Worm (Caenorhabditis elegans): ENCODE measurements around the gene scl-10.

DNA sequence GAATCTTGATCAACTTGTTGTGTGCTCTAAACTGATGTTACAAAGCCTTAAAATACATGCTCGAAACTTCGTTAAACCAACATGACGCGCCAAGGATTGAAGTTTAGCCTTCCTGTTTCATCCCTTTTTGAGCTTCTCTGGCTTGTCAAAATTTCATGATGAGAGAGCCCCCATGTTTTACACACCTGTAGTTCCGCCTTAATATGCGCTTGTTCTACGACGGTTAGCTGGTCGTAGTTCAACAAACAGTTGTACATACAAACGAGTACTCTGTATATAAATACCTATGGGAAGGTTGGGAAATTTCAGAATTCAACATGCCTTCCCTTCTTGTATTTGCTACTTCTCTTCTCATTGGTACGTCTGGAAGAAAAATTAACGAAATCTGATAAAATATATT, 20.2 kb downstream of the scl-10 start, which contains the start of gene scl-6:
- TF ChIP-seq tbx-8 (GFP tag; optimal IDR thresholded peaks at IDR 0.05) (no peak), nhr-2 (tag; optimal IDR thresholded peaks at IDR 0.05) (no peak)
